Worm (Caenorhabditis elegans) whole organism, L2 larva: Measurements from ENCODE around the gene rpl-5.

Experiments used
- aly-2 ChIP-seq: fragments of 150-350 bp; optimal IDR thresholded peaks from 2 replicates; lab custom pipeline; 2014; ENCODE audit warnings: missing biosample characterization, missing genetic modification characterization
- lin-11 ChIP-seq: fragments of 150-350 bp; sonication (generic microtip); optimal IDR thresholded peaks from 2 replicates; lab custom pipeline; 2014; ENCODE audit warnings: missing biosample characterization, missing genetic modification characterization, inconsistent platforms, mixed read lengths
- nhr-12 ChIP-seq: fragments of 150-350 bp; optimal IDR thresholded peaks from 2 replicates; lab custom pipeline; 2014; ENCODE audit warnings: missing biosample characterization, missing genetic modification characterization
- unc-39 ChIP-seq: fragments of 150-350 bp; optimal IDR thresholded peaks from 2 replicates; lab custom pipeline; 2014; ENCODE audit warnings: missing biosample characterization, missing genetic modification characterization
- unc-62 ChIP-seq: fragments of 150-350 bp; optimal IDR thresholded peaks from 2 replicates; lab custom pipeline; 2014; ENCODE audit warnings: missing biosample characterization, missing genetic modification reagents, missing genetic modification characterization

ce11 chrII:8602337-8602944, 32.7 kb downstream of the rpl-5 start, which contains the start of the genes cpf-1 and rpl-26:
- TF ChIP-seq nhr-12 (no peak), unc-62 (GFP tag; lab: Kevin White, UChicago) (no peak), aly-2 (tag; lab: Kevin White, UChicago) (no peak), unc-39 (tag; lab: Kevin White, UChicago) (no peak), lin-11 (tag; lab: Kevin White, UChicago) (no peak)
